1 fruit fly cellular context compared by ENCODE assay signal in the genomic region with DNA sequence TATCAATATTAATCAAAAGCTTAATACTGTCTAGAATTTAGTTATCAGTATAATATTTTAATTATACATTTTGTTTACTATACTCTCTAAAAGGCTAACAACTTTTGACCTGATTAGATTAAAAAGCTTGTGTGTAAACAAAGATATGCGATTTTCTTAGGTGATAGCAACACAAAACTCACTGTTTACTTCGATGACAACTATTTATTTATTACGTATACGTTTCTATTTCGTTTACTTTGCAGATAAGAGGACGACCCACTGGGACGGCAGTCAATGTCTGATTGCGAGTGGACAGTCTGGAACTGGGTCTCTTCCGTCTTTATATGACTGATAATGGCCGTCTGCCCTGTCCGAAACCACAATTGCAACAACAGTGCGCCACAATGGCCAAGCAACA.
TF ChIP-seq lines count a peak whose summit lies in the region.

No protein-coding gene starts in this region.

TF ChIP-seq in whole organism, embryonic, 481 proteins besides CTCF, POLR2A, EP300 and RAD21 (continued from another document):
- TF ChIP-seq HLH3B (GFP tag; IDR thresholded peaks at IDR 0.05; lab: Robert Waterston, UW): 0 out of 2 replicates have a peak, but pooled peaks have one; percentile 8
- no peak for TF ChIP-seq CG8290 (GFP tag; optimal IDR thresholded peaks at IDR 0.05; lab: Kevin White, UChicago)
- peak in 1 of 2 experiments; percentile 17 for TF ChIP-seq CG8290 (tag; optimal IDR thresholded peaks at IDR 0.05; lab: Kevin White, UChicago)
- peak; percentile 68 for TF ChIP-seq CG18599 (GFP tag; optimal IDR thresholded peaks at IDR 0.05; lab: Kevin White, UChicago)
- peak; percentile 31 for TF ChIP-seq scrt (GFP tag; optimal IDR thresholded peaks at IDR 0.05; lab: Kevin White, UChicago)
- no peak for TF ChIP-seq trh (GFP tag; optimal IDR thresholded peaks at IDR 0.05; lab: Kevin White, UChicago)
- TF ChIP-seq Asciz (GFP tag; optimal IDR thresholded peaks at IDR 0.05; lab: Kevin White, UChicago): peak; percentile 77
- peak; percentile 42 for TF ChIP-seq caup (GFP tag; optimal IDR thresholded peaks at IDR 0.05; lab: Kevin White, UChicago; ENCODE audit: severe bottlenecking)
- no peak for TF ChIP-seq CG32532 (GFP tag; IDR thresholded peaks at IDR 0.05; lab: Robert Waterston, UW)
- TF ChIP-seq CG10147 (GFP tag; optimal IDR thresholded peaks at IDR 0.05; lab: Kevin White, UChicago): peak; percentile 12
- peak; percentile 48 for TF ChIP-seq wek (GFP tag; optimal IDR thresholded peaks at IDR 0.05; lab: Kevin White, UChicago)
- peak; percentile 75 for TF ChIP-seq odd (GFP tag; optimal IDR thresholded peaks at IDR 0.05; lab: Kevin White, UChicago)
- TF ChIP-seq CG33557 (GFP tag; optimal IDR thresholded peaks at IDR 0.05; lab: Kevin White, UChicago): peak; percentile 64
- peak; percentile 10 for TF ChIP-seq sens (GFP tag; lab: Kevin White, UChicago)
- no peak for TF ChIP-seq sc (optimal IDR thresholded peaks at IDR 0.05; lab: Kevin White, UChicago)
- TF ChIP-seq sc (GFP tag; optimal IDR thresholded peaks at IDR 0.05; lab: Kevin White, UChicago): peak; percentile 18
- peak; percentile 66 for TF ChIP-seq salm (tag; optimal IDR thresholded peaks at IDR 0.05; lab: Kevin White, UChicago)
- TF ChIP-seq fd64A (GFP tag; optimal IDR thresholded peaks at IDR 0.05; lab: Kevin White, UChicago): peak; percentile 35
- peak; percentile 15 for TF ChIP-seq CG15011 (GFP tag; optimal IDR thresholded peaks at IDR 0.05; lab: Kevin White, UChicago)
- TF ChIP-seq CG1233 (GFP tag; optimal IDR thresholded peaks at IDR 0.05; lab: Kevin White, UChicago): peak; percentile 36
- peak; percentile 33 for TF ChIP-seq CG3281 (GFP tag; optimal IDR thresholded peaks at IDR 0.05; lab: Kevin White, UChicago)
- no peak for TF ChIP-seq CG18262 (tag; optimal IDR thresholded peaks at IDR 0.05; lab: Kevin White, UChicago)
- TF ChIP-seq Hmr (GFP tag; optimal IDR thresholded peaks at IDR 0.05; lab: Kevin White, UChicago): peak; percentile 54
- TF ChIP-seq GATAe (GFP tag; conservative IDR thresholded peaks at IDR 0.05; lab: Robert Waterston, UW): peak; percentile 80
- peak; percentile 52 for TF ChIP-seq kni (GFP tag; optimal IDR thresholded peaks at IDR 0.05; lab: Kevin White, UChicago)
- TF ChIP-seq exex (tag; optimal IDR thresholded peaks at IDR 0.05; lab: Kevin White, UChicago): peak; percentile 96
- peak; percentile 19 for TF ChIP-seq CG1529 (GFP tag; optimal IDR thresholded peaks at IDR 0.05; lab: Kevin White, UChicago)
- peak; percentile 37 for TF ChIP-seq CG10431 (GFP tag; optimal IDR thresholded peaks at IDR 0.05; lab: Kevin White, UChicago)
- TF ChIP-seq CG5180 (GFP tag; optimal IDR thresholded peaks at IDR 0.05; lab: Kevin White, UChicago): peak; percentile 38
- TF ChIP-seq sug (tag; optimal IDR thresholded peaks at IDR 0.05; lab: Kevin White, UChicago): peak; percentile 95
- peak; percentile 31 for TF ChIP-seq run (tag; optimal IDR thresholded peaks at IDR 0.05; lab: Kevin White, UChicago)
- no peak for TF ChIP-seq Camta (GFP tag; optimal IDR thresholded peaks at IDR 0.05; lab: Kevin White, UChicago)
- peak; percentile 40 for TF ChIP-seq CG13424 (tag; optimal IDR thresholded peaks at IDR 0.05; lab: Kevin White, UChicago)
- TF ChIP-seq Vsx1 (GFP tag; optimal IDR thresholded peaks at IDR 0.05; lab: Kevin White, UChicago): peak; percentile 76
- TF ChIP-seq Doc3 (GFP tag; IDR thresholded peaks at IDR 0.05; lab: Robert Waterston, UW; ENCODE audit: partially characterized antibody): no peak
- TF ChIP-seq CG6813 (GFP tag; optimal IDR thresholded peaks at IDR 0.05; lab: Kevin White, UChicago): peak; percentile 69
- no peak for TF ChIP-seq toy (GFP tag; IDR thresholded peaks at IDR 0.05; lab: Robert Waterston, UW)
- peak; percentile 48 for TF ChIP-seq CG7556 (GFP tag; optimal IDR thresholded peaks at IDR 0.05; lab: Kevin White, UChicago)
- peak; percentile 14 for TF ChIP-seq pfk (GFP tag; optimal IDR thresholded peaks at IDR 0.05; lab: Kevin White, UChicago)
- peak; percentile 53 for TF ChIP-seq Sox100B (GFP tag; optimal IDR thresholded peaks at IDR 0.05; lab: Kevin White, UChicago)
- TF ChIP-seq CG13123 (GFP tag; optimal IDR thresholded peaks at IDR 0.05; lab: Kevin White, UChicago): no peak
- no peak for TF ChIP-seq CG12219 (GFP tag; optimal IDR thresholded peaks at IDR 0.05; lab: Kevin White, UChicago)
- peak; percentile 29 for TF ChIP-seq gsb-n (tag; optimal IDR thresholded peaks at IDR 0.05; lab: Kevin White, UChicago)
- peak; percentile 10 for TF ChIP-seq CG8924 (tag; optimal IDR thresholded peaks at IDR 0.05; lab: Kevin White, UChicago)
- TF ChIP-seq pnt (GFP tag; optimal IDR thresholded peaks at IDR 0.05; lab: Kevin White, UChicago): no peak
- TF ChIP-seq CG10654 (GFP tag; optimal IDR thresholded peaks at IDR 0.05; lab: Kevin White, UChicago): peak; percentile 29
- peak; percentile 50 for TF ChIP-seq MTF-1 (GFP tag; optimal IDR thresholded peaks at IDR 0.05; lab: Kevin White, UChicago; ENCODE audit: borderline replicate concordance)
